Worm (Caenorhabditis elegans): ENCODE data around the gene col-85.

DNA sequence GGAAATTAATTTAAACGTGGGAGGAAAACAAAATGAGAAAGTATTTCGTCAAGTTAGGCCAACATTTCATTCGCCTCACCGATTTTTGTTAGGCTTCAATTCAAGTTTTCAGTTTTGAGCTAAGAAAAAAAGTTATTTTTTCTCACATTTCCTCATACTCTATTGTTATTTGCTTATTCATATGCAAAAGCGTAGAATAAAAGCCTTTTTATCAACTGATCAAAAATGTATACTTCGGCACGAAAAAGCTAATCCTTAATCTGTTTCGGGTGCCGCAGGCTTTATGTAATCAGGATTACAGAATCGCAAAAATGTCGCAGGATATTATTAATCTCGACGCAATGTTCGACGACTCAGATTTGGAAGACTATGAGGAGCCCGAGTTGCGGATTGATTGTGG, 5.0 kb downstream of the col-85 start, which contains the start of gene T21B4.15:
- TF ChIP-seq elt-2 (tag; optimal IDR thresholded peaks at IDR 0.05): no peak
- TF ChIP-seq nhr-25 (tag; optimal IDR thresholded peaks at IDR 0.05): no peak
- TF ChIP-seq tbx-2 (tag; optimal IDR thresholded peaks at IDR 0.05): no peak
- TF ChIP-seq R02D3.7 (tag; optimal IDR thresholded peaks at IDR 0.05): no peak
- no peak for TF ChIP-seq nhr-28 (tag; optimal IDR thresholded peaks at IDR 0.05)

Data from whole organism, L3 larva.